Worm (Caenorhabditis elegans): ENCODE data around the gene pal-1.

DNA sequence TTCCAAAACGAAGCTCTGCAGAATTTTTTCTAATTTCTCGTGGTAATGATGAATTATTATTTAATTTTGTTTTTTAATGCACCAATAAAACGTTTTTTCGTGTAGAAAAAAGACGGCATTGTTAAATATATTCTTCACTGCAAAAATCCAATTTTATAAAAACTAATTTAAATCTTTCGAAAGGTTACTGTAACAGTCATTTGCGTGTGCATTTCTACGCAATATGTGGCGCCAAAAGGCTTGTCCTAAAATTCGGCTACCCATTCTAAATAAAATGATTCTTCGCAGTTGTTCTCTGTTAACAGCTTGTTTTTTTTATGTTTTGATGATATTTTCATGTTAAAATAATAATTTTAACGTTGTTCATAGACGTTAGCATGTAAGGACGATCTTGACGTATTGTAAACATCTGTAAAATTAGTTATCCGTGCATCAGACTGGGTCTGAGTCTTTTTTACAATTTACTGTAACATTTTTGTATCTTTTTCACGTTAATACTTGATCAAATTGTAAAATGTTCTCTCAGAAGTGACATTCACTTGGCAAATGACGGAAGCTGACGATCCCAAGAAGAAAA lies 16.7 kb downstream of the pal-1 start, which contains the start of gene mip-1:
- TF ChIP-seq attf-4 (tag; optimal IDR thresholded peaks at IDR 0.05), result no peak
- TF ChIP-seq dmd-8 (GFP tag; IDR thresholded peaks at IDR 0.05), result no peak
- TF ChIP-seq unc-130 (GFP tag; optimal IDR thresholded peaks at IDR 0.05), result peak; percentile 40
- no peak for TF ChIP-seq lin-13 (GFP tag; optimal IDR thresholded peaks at IDR 0.05)
- no peak for TF ChIP-seq lin-15B (tag; optimal IDR thresholded peaks at IDR 0.05)
- no peak for TF ChIP-seq ztf-7 (tag; optimal IDR thresholded peaks at IDR 0.05)
- TF ChIP-seq nhr-77 (tag; optimal IDR thresholded peaks at IDR 0.05), result no peak
- no peak for TF ChIP-seq snpc-4 (tag; optimal IDR thresholded peaks at IDR 0.05)
- TF ChIP-seq pha-4 (GFP tag; IDR thresholded peaks at IDR 0.05), result no peak
- TF ChIP-seq pha-4 (tag; optimal IDR thresholded peaks at IDR 0.05), result no peak
- no peak for TF ChIP-seq nhr-25 (tag; optimal IDR thresholded peaks at IDR 0.05; ENCODE audit: borderline replicate concordance, insufficient read depth)
- no peak for TF ChIP-seq jun-1 (tag; optimal IDR thresholded peaks at IDR 0.05)
